Worm (Caenorhabditis elegans): ENCODE measurements around the gene B0334.5.

DNA sequence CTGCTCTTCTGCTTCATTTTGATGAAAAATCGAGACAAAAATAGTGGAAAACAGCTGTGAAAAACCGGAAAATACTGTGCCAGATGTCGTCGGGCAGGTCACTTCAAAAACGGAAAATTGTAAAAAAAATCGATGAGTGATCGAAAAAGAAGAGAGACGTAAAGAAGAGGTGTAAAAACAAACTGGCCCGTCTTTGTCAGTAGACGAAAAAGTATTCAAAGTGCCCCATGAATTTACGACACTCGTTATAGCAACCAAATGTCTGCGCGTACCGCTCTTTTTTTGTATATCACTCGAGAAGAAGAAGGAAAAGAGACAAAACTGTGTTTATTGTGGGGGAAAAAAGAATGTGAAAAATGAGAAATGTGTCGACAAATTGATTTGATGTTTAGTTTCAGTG lies 12.3 kb upstream of the B0334.5 start, which contains the start of gene twk-5:
- no peak for TF ChIP-seq lsy-2 (tag; optimal IDR thresholded peaks at IDR 0.05)
- no peak for TF ChIP-seq nhr-76 (tag; optimal IDR thresholded peaks at IDR 0.05)
- TF ChIP-seq nhr-237 (tag; optimal IDR thresholded peaks at IDR 0.05): no peak
- TF ChIP-seq hlh-1 (tag; optimal IDR thresholded peaks at IDR 0.05): no peak
